Fruit fly (Drosophila melanogaster) whole organism, embryonic: ENCODE measurements around the gene CG13833.

ENCODE experiments used
- Awh ChIP-seq: fragments of 200-800 bp; sonication (Bioruptor generic); IDR thresholded peaks from 2 replicates; pipeline ENCODE4, ENCODE4 v1.3.6; 2022; ENCODE audit warnings: missing biosample characterization, missing genetic modification characterization
- CG11398 ChIP-seq: fragments of 200-800 bp; sonication (Bioruptor generic); optimal IDR thresholded peaks from 2 replicates; lab custom pipeline; 2016; ENCODE audit warnings: missing biosample characterization, missing genetic modification characterization
- CG11456 ChIP-seq: fragments of 200-800 bp; sonication (Bioruptor generic); IDR thresholded peaks from 3 replicates; pipeline ENCODE4 v1.3.6; 2022; ENCODE audit warnings: missing biosample characterization, missing genetic modification characterization
- CG11504 ChIP-seq: fragments of 200-800 bp; sonication (Bioruptor generic); optimal IDR thresholded peaks from 3 replicates; lab custom pipeline; 2019; ENCODE audit warnings: missing biosample characterization, mild to moderate bottlenecking, missing genetic modification characterization, moderate library complexity
- CG12659 ChIP-seq: fragments of 200-800 bp; sonication (Bioruptor generic); optimal IDR thresholded peaks from 3 replicates; lab custom pipeline; 2017; ENCODE audit warnings: mild to moderate bottlenecking, missing biosample characterization, missing genetic modification reagents, missing genetic modification characterization
- CG13424 ChIP-seq: fragments of 200-800 bp; sonication (Bioruptor generic); optimal IDR thresholded peaks from 2 replicates; lab custom pipeline; 2019; ENCODE audit warnings: missing biosample characterization, mild to moderate bottlenecking, missing genetic modification characterization, moderate library complexity
- CG14050 ChIP-seq: fragments of 200-800 bp; sonication (Bioruptor generic); IDR thresholded peaks from 3 replicates; pipeline ENCODE4 v1.3.6; 2022; ENCODE audit warnings: missing biosample characterization, missing genetic modification characterization
- CG1647 ChIP-seq: fragments of 200-800 bp; sonication (Bioruptor generic); optimal IDR thresholded peaks from 3 replicates; lab custom pipeline; 2016; ENCODE audit warnings: missing biosample characterization, missing genetic modification characterization
- CG17359 ChIP-seq: fragments of 200-800 bp; sonication (Bioruptor generic); optimal IDR thresholded peaks from 3 replicates; lab custom pipeline; 2018; ENCODE audit warnings: missing biosample characterization, mild to moderate bottlenecking, missing genetic modification characterization, moderate library complexity
- CG18476 ChIP-seq: fragments of 200-800 bp; sonication (Bioruptor generic); optimal IDR thresholded peaks from 2 replicates; lab custom pipeline; 2016; ENCODE audit warnings: missing biosample characterization, mild to moderate bottlenecking, missing genetic modification characterization
- CG2129 ChIP-seq: fragments of 200-800 bp; sonication (Bioruptor generic); IDR thresholded peaks from 2 replicates; pipeline ENCODE4 v1.3.6; 2022; ENCODE audit warnings: missing biosample characterization, missing genetic modification characterization; ENCODE audit not compliant: partially characterized antibody
- CG34422 ChIP-seq: fragments of 200-800 bp; sonication (Bioruptor generic); IDR thresholded peaks from 3 replicates; pipeline ENCODE4 v1.3.6; 2022; ENCODE audit warnings: missing biosample characterization, missing genetic modification characterization
- CG6689 ChIP-seq: fragments of 200-800 bp; sonication (Bioruptor generic); IDR thresholded peaks from 2 replicates; pipeline ENCODE4 v1.3.6; 2022; ENCODE audit warnings: missing biosample characterization, missing genetic modification characterization
- CkIIα-i1 ChIP-seq: fragments of 200-800 bp; sonication (Bioruptor generic); IDR thresholded peaks from 2 replicates; pipeline ENCODE4 v1.3.6; 2022; ENCODE audit warnings: missing biosample characterization, missing genetic modification characterization
- Dip3 ChIP-seq: fragments of 200-800 bp; sonication (Bioruptor generic); optimal IDR thresholded peaks from 3 replicates; lab custom pipeline; 2016; ENCODE audit warnings: missing biosample characterization, missing genetic modification characterization
- Eip74EF ChIP-seq, 2 experiments: fragments of 200-800 bp in 1 of 2; fragments of >200 bp in 1 of 2; sonication (Bioruptor generic) in 1 of 2; optimal IDR thresholded peaks; 2 replicates each; lab custom pipeline; 2017 to 2019; ENCODE audit warnings: missing biosample characterization in 2 of 2, missing genetic modification characterization in 2 of 2, mild to moderate bottlenecking in 1 of 2, moderate library complexity in 1 of 2
- HmgZ ChIP-seq: fragments of 200-800 bp; sonication (Bioruptor generic); optimal IDR thresholded peaks from 2 replicates; lab custom pipeline; 2018; ENCODE audit warnings: missing biosample characterization, mild to moderate bottlenecking, missing genetic modification characterization
- Hmr ChIP-seq: fragments of 200-800 bp; sonication (Bioruptor generic); optimal IDR thresholded peaks from 3 replicates; lab custom pipeline; 2017; ENCODE audit warnings: mild to moderate bottlenecking, missing biosample characterization, missing genetic modification reagents, missing genetic modification characterization
- Jarid2 ChIP-seq: fragments of 200-800 bp; sonication (Bioruptor generic); optimal IDR thresholded peaks from 3 replicates; lab custom pipeline; 2017; ENCODE audit warnings: mild to moderate bottlenecking, missing biosample characterization, missing genetic modification reagents, missing genetic modification characterization
- Lpt ChIP-seq: fragments of >200 bp; optimal IDR thresholded peaks from 2 replicates; lab custom pipeline; 2018; ENCODE audit warnings: missing biosample characterization, missing genetic modification characterization
- Med ChIP-seq: fragments of 200-800 bp; sonication (Bioruptor generic); peaks from one replicate; lab custom pipeline; 2016; ENCODE audit warnings: missing biosample characterization, missing genetic modification characterization, mild to moderate bottlenecking, inconsistent platforms, moderate library complexity
- Mes4 ChIP-seq: fragments of 200-800 bp; sonication (Bioruptor generic); optimal IDR thresholded peaks from 2 replicates; lab custom pipeline; 2016; ENCODE audit warnings: missing biosample characterization, missing genetic modification characterization
- Mrtf ChIP-seq: fragments of 200-800 bp; sonication (Bioruptor generic); IDR thresholded peaks from 3 replicates; pipeline ENCODE4 v1.3.6; 2022; ENCODE audit warnings: missing biosample characterization, missing genetic modification characterization
- Myb ChIP-seq: fragments of 200-800 bp; sonication (Bioruptor generic); optimal IDR thresholded peaks from 2 replicates; lab custom pipeline; 2016; ENCODE audit warnings: missing biosample characterization, missing genetic modification characterization
- Opbp ChIP-seq: fragments of 200-800 bp; sonication (Bioruptor generic); IDR thresholded peaks from 3 replicates; pipeline ENCODE4 v1.3.6; 2022; ENCODE audit warnings: missing biosample characterization, missing genetic modification characterization; ENCODE audit not compliant: partially characterized antibody
- abd-A ChIP-seq: fragments of 200-800 bp; sonication (Bioruptor generic); optimal IDR thresholded peaks from 3 replicates; lab custom pipeline; 2019; ENCODE audit warnings: missing biosample characterization, mild to moderate bottlenecking, missing genetic modification characterization, moderate library complexity
- btn ChIP-seq: fragments of 200-800 bp; sonication (Bioruptor generic); optimal IDR thresholded peaks from 2 replicates; lab custom pipeline; 2016; ENCODE audit warnings: missing biosample characterization, missing genetic modification characterization
- cad ChIP-seq: fragments of >200 bp; optimal IDR thresholded peaks from 2 replicates; lab custom pipeline; 2017; ENCODE audit warnings: missing biosample characterization, missing genetic modification characterization
- cas ChIP-seq: fragments of 200-800 bp; sonication (Bioruptor generic); IDR thresholded peaks from 2 replicates; pipeline ENCODE4 v1.3.6; 2022; ENCODE audit warnings: missing biosample characterization, missing genetic modification characterization
- chinmo ChIP-seq: fragments of 200-800 bp; sonication (Bioruptor generic); IDR thresholded peaks from 4 replicates; pipeline ENCODE4 v1.3.6; 2022; ENCODE audit warnings: missing biosample characterization, missing genetic modification characterization; ENCODE audit not compliant: partially characterized antibody
- ci ChIP-seq: fragments of 200-800 bp; sonication (Bioruptor generic); IDR thresholded peaks from 3 replicates; pipeline ENCODE4 v1.3.6; 2022; ENCODE audit warnings: missing biosample characterization, missing genetic modification characterization
- crp ChIP-seq, 2 experiments: fragments of 200-800 bp; sonication (Bioruptor generic); optimal IDR thresholded peaks; 2 replicates in 1 of 2; 3 replicates in 1 of 2; lab custom pipeline; 2017; ENCODE audit warnings: missing biosample characterization in 2 of 2, missing genetic modification characterization in 2 of 2, mild to moderate bottlenecking in 1 of 2, moderate library complexity in 1 of 2
- cwo ChIP-seq: fragments of 200-800 bp; sonication (Bioruptor generic); optimal IDR thresholded peaks from 3 replicates; lab custom pipeline; 2017; ENCODE audit warnings: missing biosample characterization, missing genetic modification characterization, mild to moderate bottlenecking, moderate library complexity, missing genetic modification reagents
- gfzf ChIP-seq: fragments of 200-800 bp; sonication (Bioruptor generic); optimal IDR thresholded peaks from 2 replicates; lab custom pipeline; 2016; ENCODE audit warnings: missing biosample characterization, mild to moderate bottlenecking, missing genetic modification characterization, moderate library complexity
- ham ChIP-seq: fragments of 200-800 bp; sonication (Bioruptor generic); IDR thresholded peaks from 2 replicates; pipeline ENCODE4 v1.3.6; 2022; ENCODE audit warnings: missing biosample characterization, missing genetic modification characterization
- jing ChIP-seq: fragments of 200-800 bp; sonication (Bioruptor generic); optimal IDR thresholded peaks from 2 replicates; lab custom pipeline; 2018; ENCODE audit warnings: missing biosample characterization, mild to moderate bottlenecking, missing genetic modification characterization
- jumu ChIP-seq: fragments of 200-800 bp; sonication (Bioruptor generic); optimal IDR thresholded peaks from 3 replicates; lab custom pipeline; 2016; ENCODE audit warnings: missing biosample characterization, missing genetic modification characterization
- nau ChIP-seq: fragments of 200-800 bp; sonication (Bioruptor generic); optimal IDR thresholded peaks from 3 replicates; lab custom pipeline; 2017; ENCODE audit warnings: missing biosample characterization, mild to moderate bottlenecking, missing genetic modification characterization, missing genetic modification reagents
- nerfin-2 ChIP-seq: fragments of 200-800 bp; sonication (Bioruptor generic); IDR thresholded peaks from 2 replicates; pipeline ENCODE4 v1.3.6; 2022; ENCODE audit warnings: missing biosample characterization, missing genetic modification characterization; ENCODE audit not compliant: partially characterized antibody
- oc ChIP-seq: fragments of 200-800 bp; sonication (Bioruptor generic); optimal IDR thresholded peaks from 2 replicates; lab custom pipeline; 2018; ENCODE audit warnings: missing biosample characterization, mild to moderate bottlenecking, missing genetic modification characterization, moderate library complexity
- pho ChIP-seq: fragments of 200-800 bp; sonication (Bioruptor generic); optimal IDR thresholded peaks from 2 replicates; lab custom pipeline; 2016; ENCODE audit warnings: missing biosample characterization, missing genetic modification characterization
- ranshi ChIP-seq: fragments of 200-800 bp; sonication (Bioruptor generic); IDR thresholded peaks from 2 replicates; pipeline ENCODE4 v1.3.6; 2022; ENCODE audit warnings: missing biosample characterization, missing genetic modification characterization
- row ChIP-seq: fragments of 200-800 bp; sonication (Bioruptor generic); IDR thresholded peaks from 3 replicates; pipeline ENCODE4 v1.3.6; 2022; ENCODE audit warnings: missing biosample characterization, missing genetic modification characterization
- sens ChIP-seq: fragments of 200-800 bp; sonication (Bioruptor generic); peaks from one replicate; lab custom pipeline; 2016; ENCODE audit warnings: missing biosample characterization, missing genetic modification characterization
- sna ChIP-seq: fragments of 200-800 bp; sonication (Bioruptor generic); IDR thresholded peaks from 2 replicates; pipeline ENCODE4 v1.3.6; 2022; ENCODE audit warnings: missing biosample characterization, missing genetic modification characterization; ENCODE audit not compliant: partially characterized antibody
- sob ChIP-seq: fragments of 200-800 bp; sonication (Bioruptor generic); IDR thresholded peaks from 2 replicates; pipeline ENCODE4 v1.3.6; 2022; ENCODE audit warnings: missing biosample characterization, missing genetic modification characterization
- tap ChIP-seq: fragments of 200-800 bp; optimal IDR thresholded peaks from 3 replicates; lab custom pipeline; 2019; ENCODE audit warnings: missing biosample characterization, mild to moderate bottlenecking, missing genetic modification characterization, moderate library complexity
- tna ChIP-seq: fragments of 200-800 bp; sonication (Bioruptor generic); IDR thresholded peaks from 2 replicates; pipeline ENCODE4 v1.3.6; 2022; ENCODE audit warnings: missing biosample characterization, missing genetic modification characterization; ENCODE audit not compliant: partially characterized antibody
- vvl ChIP-seq: fragments of 200-800 bp; sonication (Bioruptor generic); IDR thresholded peaks from 2 replicates; pipeline ENCODE4 v1.3.6; 2022; ENCODE audit warnings: missing biosample characterization, missing genetic modification characterization

Gene CG13833

dm6 chr3R:23012017-23012416, 23.3 kb downstream of the CG13833 start, which contains the start of gene CG6688 (continued):
- TF ChIP-seq CG2129 (GFP tag; lab: Robert Waterston, UW) (no peak), jumu (GFP tag; lab: Kevin White, UChicago) (no peak), cad (no peak), cas (GFP tag; lab: Robert Waterston, UW) (no peak), Mes4 (GFP tag; lab: Kevin White, UChicago) (no peak), CG18476 (GFP tag; lab: Kevin White, UChicago) (no peak), nau (GFP tag; lab: Kevin White, UChicago) (no peak), abd-A (tag; lab: Kevin White, UChicago) (peak; percentile 29), CG14050 (GFP tag; lab: Robert Waterston, UW) (no peak), Lpt (GFP tag; lab: Kevin White, UChicago) (no peak), sob (GFP tag; lab: Robert Waterston, UW) (no peak), chinmo (GFP tag; lab: Robert Waterston, UW) (peak; percentile 82; the same call in 3 of the 4 replicates), CG13424 (no peak), HmgZ (tag; lab: Kevin White, UChicago) (no peak), ham (no peak), CG34422 (GFP tag; lab: Robert Waterston, UW) (no peak), Hmr (GFP tag; lab: Kevin White, UChicago) (no peak), tna (no peak), pho (GFP tag; lab: Kevin White, UChicago) (no peak), gfzf (GFP tag; lab: Kevin White, UChicago) (no peak), CG1647 (GFP tag; lab: Kevin White, UChicago) (no peak), sna (GFP tag; lab: Robert Waterston, UW) (no peak), CG11504 (tag; lab: Kevin White, UChicago) (peak; percentile 1), CG6689 (GFP tag; lab: Robert Waterston, UW) (no peak), Dip3 (GFP tag; lab: Kevin White, UChicago) (no peak), jing (GFP tag; lab: Kevin White, UChicago) (no peak), Eip74EF (GFP tag; optimal IDR thresholded peaks at IDR 0.05; lab: Kevin White, UChicago) (peak in 1 of 2 experiments; percentile 8), Opbp (no peak), nerfin-2 (GFP tag; lab: Robert Waterston, UW) (no peak), btn (GFP tag; lab: Kevin White, UChicago) (no peak)
- TF ChIP-seq, all 482 proteins: peak for 19

- TF ChIP-seq oc (tag; lab: Kevin White, UChicago), result peak; percentile 19
- TF ChIP-seq vvl, result peak; percentile 25; the same call in 1 of the 2 replicates
- TF ChIP-seq Med (GFP tag; lab: Kevin White, UChicago), result peak; percentile 79
- peak; percentile 48 for TF ChIP-seq Myb (GFP tag; lab: Kevin White, UChicago)
- TF ChIP-seq Eip74EF (GFP tag; optimal IDR thresholded peaks at IDR 0.05; lab: Kevin White, UChicago), result peak in 1 of 2 experiments; percentile 17
- no peak for TF ChIP-seq Mrtf
- peak in 1 of 2 experiments; percentile 57 for TF ChIP-seq crp (GFP tag; optimal IDR thresholded peaks at IDR 0.05; lab: Kevin White, UChicago)
- TF ChIP-seq CG11398 (GFP tag; lab: Kevin White, UChicago), result no peak
- peak; percentile 12 for TF ChIP-seq sens (GFP tag; lab: Kevin White, UChicago)
- TF ChIP-seq CG12659 (GFP tag; lab: Kevin White, UChicago), result no peak
- 0 out of 2 replicates have a peak, but pooled peaks have one; percentile 5 for TF ChIP-seq sob (GFP tag; lab: Robert Waterston, UW)
- 0 out of 3 replicates have a peak, but pooled peaks have one; percentile 35 for TF ChIP-seq ci (GFP tag; lab: Robert Waterston, UW)
- 0 out of 2 replicates have a peak, but pooled peaks have one; percentile 14 for TF ChIP-seq Awh (GFP tag; lab: Robert Waterston, UW)
- peak; percentile 19; the same call in 1 of the 3 replicates for TF ChIP-seq CG11456
- 0 out of 3 replicates have a peak, but pooled peaks have one; percentile 46 for TF ChIP-seq CG34422 (GFP tag; lab: Robert Waterston, UW)
- TF ChIP-seq ranshi (GFP tag; lab: Robert Waterston, UW), result no peak
- TF ChIP-seq tap, result no peak
- peak; percentile 61; the same call in 1 of the 4 replicates for TF ChIP-seq chinmo (GFP tag; lab: Robert Waterston, UW)
- TF ChIP-seq cwo (GFP tag; lab: Kevin White, UChicago), result no peak
- TF ChIP-seq CG17359 (tag; lab: Kevin White, UChicago), result peak; percentile 4
- TF ChIP-seq Jarid2, result peak; percentile 28
- no peak for TF ChIP-seq CkIIα-i1 (GFP tag; lab: Robert Waterston, UW)
- no peak for TF ChIP-seq row (GFP tag; lab: Robert Waterston, UW)
These were observed 25.0 kb downstream of the CG13833 start, which contains the start of gene CG34375 for dm6 chr3R:23010406-23010805. CG34375 (minus strand) TSS chr3R:23010562.
